Fruit fly (Drosophila melanogaster): ENCODE data around the gene CG4174.

The CG4174 gene

dm6 chr3L:18633084-18633483 lies 15.3 kb upstream of the CG4174 start (continued):
- TF ChIP-seq CG12769 (tag; optimal IDR thresholded peaks at IDR 0.05) (peak; percentile 54), CG1647 (GFP tag; optimal IDR thresholded peaks at IDR 0.05) (no peak), CG10274 (GFP tag; optimal IDR thresholded peaks at IDR 0.05) (no peak), slp2 (GFP tag; optimal IDR thresholded peaks at IDR 0.05) (no peak), jumu (GFP tag; optimal IDR thresholded peaks at IDR 0.05) (no peak), danr (GFP tag; IDR thresholded peaks at IDR 0.05) (no peak), CG2199 (GFP tag; IDR thresholded peaks at IDR 0.05) (no peak), CG1024 (GFP tag; IDR thresholded peaks at IDR 0.05) (no peak), NK7.1 (GFP tag; optimal IDR thresholded peaks at IDR 0.05) (no peak), CG18011 (GFP tag; optimal IDR thresholded peaks at IDR 0.05) (peak; percentile 2), Bgb (GFP tag; IDR thresholded peaks at IDR 0.05; ENCODE audit: partially characterized antibody) (no peak), sug (tag; optimal IDR thresholded peaks at IDR 0.05) (peak; percentile 56), Ets65A (GFP tag) (no peak), CG14050 (GFP tag; IDR thresholded peaks at IDR 0.05) (no peak), grau (tag; optimal IDR thresholded peaks at IDR 0.05) (no peak), odd (GFP tag; optimal IDR thresholded peaks at IDR 0.05) (no peak), sob (GFP tag; IDR thresholded peaks at IDR 0.05) (no peak), Hmr (GFP tag; optimal IDR thresholded peaks at IDR 0.05) (peak; percentile 0), BtbVII (GFP tag; optimal IDR thresholded peaks at IDR 0.05) (no peak), CG15514 (GFP tag; optimal IDR thresholded peaks at IDR 0.05) (peak; percentile 3), CoRest (tag; optimal IDR thresholded peaks at IDR 0.05) (no peak), HmgD (GFP tag; optimal IDR thresholded peaks at IDR 0.05) (no peak), prd (optimal IDR thresholded peaks at IDR 0.05) (no peak), prd (GFP tag; IDR thresholded peaks at IDR 0.05) (no peak), chinmo (GFP tag; IDR thresholded peaks at IDR 0.05; ENCODE audit: partially characterized antibody) (0 out of 4 replicates have a peak, but pooled peaks have one; percentile 28), HLH4C (GFP tag; IDR thresholded peaks at IDR 0.05; ENCODE audit: partially characterized antibody) (no peak), Hr78 (GFP tag; optimal IDR thresholded peaks at IDR 0.05) (peak in 1 of 2 experiments; percentile 33), CG15269 (tag; optimal IDR thresholded peaks at IDR 0.05) (no peak), CG7928 (GFP tag; optimal IDR thresholded peaks at IDR 0.05) (no peak), CG14441 (GFP tag; IDR thresholded peaks at IDR 0.05) (peak; percentile 36; the same call in 1 of the 2 replicates), mirr (GFP tag; optimal IDR thresholded peaks at IDR 0.05) (peak; percentile 73), Hey (tag; optimal IDR thresholded peaks at IDR 0.05) (no peak), gt (GFP tag; IDR thresholded peaks at IDR 0.05) (no peak), CG34422 (GFP tag; IDR thresholded peaks at IDR 0.05) (no peak), Ssrp (tag; optimal IDR thresholded peaks at IDR 0.05) (no peak), run (tag; optimal IDR thresholded peaks at IDR 0.05) (no peak), CG11695 (GFP tag; IDR thresholded peaks at IDR 0.05) (no peak), ash1 (GFP tag; optimal IDR thresholded peaks at IDR 0.05) (no peak), CG32772 (GFP tag; IDR thresholded peaks at IDR 0.05) (no peak), scrt (GFP tag; optimal IDR thresholded peaks at IDR 0.05) (no peak), caup (GFP tag; optimal IDR thresholded peaks at IDR 0.05; ENCODE audit: severe bottlenecking) (peak; percentile 67), sim (GFP tag; IDR thresholded peaks at IDR 0.05) (no peak), CG5245 (GFP tag; optimal IDR thresholded peaks at IDR 0.05) (no peak), Drgx (GFP tag; IDR thresholded peaks at IDR 0.05) (no peak), nom (GFP tag; optimal IDR thresholded peaks at IDR 0.05) (no peak), Med (GFP tag) (peak; percentile 16), B-H1 (GFP tag; IDR thresholded peaks at IDR 0.05) (no peak), cato (GFP tag; optimal IDR thresholded peaks at IDR 0.05; ENCODE audit: borderline replicate concordance) (no peak), CkIIα-i1 (GFP tag; IDR thresholded peaks at IDR 0.05) (no peak), lab (GFP tag; optimal IDR thresholded peaks at IDR 0.05) (peak; percentile 64), cwo (GFP tag; optimal IDR thresholded peaks at IDR 0.05) (peak; percentile 81)

Data from whole organism, embryonic.